Worm (Caenorhabditis elegans) whole organism, L2 larva: ENCODE results near the gene egrh-1.
A peak's percentile ranks its signal among the peaks of the same experiment; 100 is the strongest.

Source experiments
- C34F6.9 ChIP-seq: fragments of 150-350 bp; optimal IDR thresholded peaks from 2 replicates; lab custom pipeline; 2014; ENCODE audit warnings: missing biosample characterization, missing genetic modification characterization
- F13H6.1 ChIP-seq: sonication (generic microtip); optimal IDR thresholded peaks from 2 replicates; lab custom pipeline; 2016; ENCODE audit warnings: missing genetic modification characterization, missing compliant biosample characterization
- aly-2 ChIP-seq: fragments of 150-350 bp; optimal IDR thresholded peaks from 2 replicates; lab custom pipeline; 2014; ENCODE audit warnings: missing biosample characterization, missing genetic modification characterization
- blmp-1 ChIP-seq: sonication (generic microtip); optimal IDR thresholded peaks from 2 replicates; lab custom pipeline; 2017; ENCODE audit warnings: missing genetic modification characterization, mild to moderate bottlenecking, missing compliant biosample characterization, antibody characterized with exemption, moderate library complexity; ENCODE audit not compliant: insufficient read depth
- ceh-16 ChIP-seq: fragments of 150-350 bp; optimal IDR thresholded peaks from 2 replicates; lab custom pipeline; 2014; ENCODE audit warnings: missing biosample characterization, missing genetic modification characterization
- ceh-82 ChIP-seq: fragments of 150-350 bp; optimal IDR thresholded peaks from 2 replicates; lab custom pipeline; 2014; ENCODE audit warnings: missing biosample characterization, missing genetic modification characterization
- crh-2 ChIP-seq: sonication (generic microtip); optimal IDR thresholded peaks from 2 replicates; lab custom pipeline; 2017; ENCODE audit warnings: missing biosample characterization, missing genetic modification characterization
- dmd-4 ChIP-seq: sonication (generic microtip); optimal IDR thresholded peaks from 2 replicates; lab custom pipeline; 2017; ENCODE audit warnings: missing biosample characterization, missing genetic modification characterization
- egl-27 ChIP-seq: sonication (generic microtip); optimal IDR thresholded peaks from 3 replicates; lab custom pipeline; 2017; ENCODE audit warnings: missing biosample characterization, missing genetic modification reagents, missing genetic modification characterization
- elt-1 ChIP-seq: fragments of 150-350 bp; optimal IDR thresholded peaks from 2 replicates; lab custom pipeline; 2014; ENCODE audit warnings: missing biosample characterization, missing genetic modification characterization
- elt-3 ChIP-seq: sonication (generic microtip); optimal IDR thresholded peaks from 2 replicates; lab custom pipeline; 2017; ENCODE audit warnings: missing biosample characterization, missing genetic modification characterization
- fos-1 ChIP-seq: fragments of 150-350 bp; optimal IDR thresholded peaks from 2 replicates; lab custom pipeline; 2014; ENCODE audit warnings: missing biosample characterization, missing genetic modification characterization
- gmeb-1 ChIP-seq: fragments of 150-350 bp; optimal IDR thresholded peaks from 2 replicates; lab custom pipeline; 2014; ENCODE audit warnings: missing biosample characterization, missing genetic modification characterization
- lin-39 ChIP-seq: fragments of 150-350 bp; optimal IDR thresholded peaks from 2 replicates; lab custom pipeline; 2014; ENCODE audit warnings: missing biosample characterization, missing genetic modification reagents, missing genetic modification characterization
- lsy-2 ChIP-seq, 2 experiments: fragments of 150-350 bp in 1 of 2; sonication (generic microtip) in 1 of 2; optimal IDR thresholded peaks; 2 replicates each; lab custom pipeline; 2014 to 2017; ENCODE audit warnings: missing biosample characterization in 2 of 2, missing genetic modification characterization in 2 of 2
- mbf-1 ChIP-seq: sonication (generic microtip); optimal IDR thresholded peaks from 2 replicates; lab custom pipeline; 2017; ENCODE audit warnings: missing biosample characterization, missing genetic modification characterization
- mdl-1 ChIP-seq, 2 experiments: fragments of 150-350 bp in 1 of 2; sonication (generic microtip) in 1 of 2; optimal IDR thresholded peaks; 2 replicates each; lab custom pipeline; 2017; ENCODE audit warnings: missing biosample characterization in 2 of 2, missing genetic modification characterization in 2 of 2
- nhr-10 ChIP-seq: sonication (generic microtip); optimal IDR thresholded peaks from 2 replicates; lab custom pipeline; 2017; ENCODE audit warnings: missing biosample characterization, missing genetic modification characterization
- nhr-11 ChIP-seq: fragments of 150-350 bp; optimal IDR thresholded peaks from 2 replicates; lab custom pipeline; 2014; ENCODE audit warnings: missing biosample characterization, missing genetic modification characterization
- nhr-129 ChIP-seq: fragments of 150-350 bp; optimal IDR thresholded peaks from 2 replicates; lab custom pipeline; 2014; ENCODE audit warnings: missing biosample characterization, missing genetic modification characterization
- nhr-21 ChIP-seq: fragments of 150-350 bp; optimal IDR thresholded peaks from 2 replicates; lab custom pipeline; 2014; ENCODE audit warnings: missing biosample characterization, missing genetic modification characterization
- nhr-23 ChIP-seq: fragments of 150-350 bp; optimal IDR thresholded peaks from 2 replicates; lab custom pipeline; 2014; ENCODE audit warnings: missing biosample characterization, missing genetic modification reagents, missing genetic modification characterization
- nhr-237 ChIP-seq: fragments of 150-350 bp; optimal IDR thresholded peaks from 2 replicates; lab custom pipeline; 2014; ENCODE audit warnings: missing biosample characterization, missing genetic modification characterization
- nhr-25 ChIP-seq: fragments of 150-350 bp; sonication (generic microtip); optimal IDR thresholded peaks from 3 replicates; lab custom pipeline; 2014; ENCODE audit warnings: missing biosample characterization, missing genetic modification characterization
- nhr-6 ChIP-seq: fragments of 150-350 bp; optimal IDR thresholded peaks from 2 replicates; lab custom pipeline; 2014; ENCODE audit warnings: missing biosample characterization, missing genetic modification characterization
- nhr-77 ChIP-seq: fragments of 150-350 bp; optimal IDR thresholded peaks from 2 replicates; lab custom pipeline; 2014; ENCODE audit warnings: missing biosample characterization, missing genetic modification characterization
- peb-1 ChIP-seq: fragments of 150-350 bp; optimal IDR thresholded peaks from 2 replicates; lab custom pipeline; 2014; ENCODE audit warnings: missing biosample characterization, missing genetic modification characterization
- sem-4 ChIP-seq: fragments of 150-350 bp; optimal IDR thresholded peaks from 2 replicates; lab custom pipeline; 2014; ENCODE audit warnings: missing biosample characterization, missing genetic modification reagents, missing genetic modification characterization
- skn-1 ChIP-seq: sonication (generic microtip); optimal IDR thresholded peaks from 2 replicates; lab custom pipeline; 2017; ENCODE audit warnings: missing biosample characterization, missing genetic modification characterization
- sma-3 ChIP-seq: sonication (generic microtip); optimal IDR thresholded peaks from 2 replicates; lab custom pipeline; 2016; ENCODE audit warnings: missing genetic modification reagents, missing genetic modification characterization, missing compliant biosample characterization
- sma-9 ChIP-seq, 2 experiments: fragments of 150-350 bp in 1 of 2; sonication (generic microtip) in 1 of 2; optimal IDR thresholded peaks; 2 replicates each; lab custom pipeline; 2014 to 2016; ENCODE audit warnings: missing genetic modification characterization in 2 of 2, mild to moderate bottlenecking in 1 of 2, missing biosample characterization in 1 of 2, missing compliant biosample characterization in 1 of 2, missing genetic modification reagents in 1 of 2, moderate library complexity in 1 of 2
- snpc-4 ChIP-seq: fragments of 150-350 bp; optimal IDR thresholded peaks from 2 replicates; lab custom pipeline; 2014; ENCODE audit warnings: missing biosample characterization, missing genetic modification characterization
- unc-39 ChIP-seq: fragments of 150-350 bp; optimal IDR thresholded peaks from 2 replicates; lab custom pipeline; 2014; ENCODE audit warnings: missing biosample characterization, missing genetic modification characterization
- ztf-1 ChIP-seq: fragments of 200-800 bp; sonication (Bioruptor generic); conservative IDR thresholded peaks from 2 replicates; pipeline ENCODE4 v1.3.6; 2022; ENCODE audit warnings: missing genetic modification characterization, missing compliant biosample characterization
- ztf-11 ChIP-seq: sonication (generic microtip); optimal IDR thresholded peaks from 2 replicates; lab custom pipeline; 2017; ENCODE audit warnings: missing biosample characterization, missing genetic modification characterization
- ztf-4 ChIP-seq: fragments of 150-350 bp; optimal IDR thresholded peaks from 2 replicates; lab custom pipeline; 2014; ENCODE audit warnings: missing biosample characterization, missing genetic modification characterization

The egrh-1 gene

DNA sequence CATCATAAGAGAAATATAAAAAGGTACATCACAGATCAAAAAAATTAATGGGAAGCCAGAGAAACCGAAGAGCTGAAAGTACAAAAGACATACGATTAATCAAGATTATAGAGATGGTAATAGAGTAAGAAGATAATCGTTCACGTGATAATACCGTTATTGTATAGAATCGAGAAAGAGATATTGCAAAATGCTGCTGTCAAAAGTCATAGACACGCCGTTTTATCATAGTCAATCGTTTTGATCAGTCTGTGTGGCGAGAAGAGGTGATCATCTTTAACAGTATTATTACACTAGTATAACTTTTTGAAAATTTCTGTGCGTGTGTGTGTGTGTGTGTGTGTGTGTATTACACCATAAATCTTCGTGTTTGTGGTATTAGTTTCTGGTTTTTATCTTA, 48.6 kb downstream of the egrh-1 start:
- TF ChIP-seq egl-27: no peak
- no peak for TF ChIP-seq elt-1 (tag; lab: Kevin White, UChicago)
- no peak for TF ChIP-seq nhr-23 (tag; lab: Kevin White, UChicago)
- peak; percentile 71 for TF ChIP-seq sma-3 (GFP tag; lab: Kevin White, UChicago)
- no peak for TF ChIP-seq lsy-2 (tag; optimal IDR thresholded peaks at IDR 0.05; lab: Kevin White, UChicago)
- peak; percentile 86 for TF ChIP-seq sma-9 (GFP tag; optimal IDR thresholded peaks at IDR 0.05; lab: Kevin White, UChicago)
- no peak for TF ChIP-seq sma-9 (tag; optimal IDR thresholded peaks at IDR 0.05; lab: Kevin White, UChicago)
- TF ChIP-seq nhr-10 (tag; lab: Kevin White, UChicago): no peak
- TF ChIP-seq dmd-4 (tag; lab: Kevin White, UChicago): no peak
- no peak for TF ChIP-seq nhr-11
- peak in 1 of 2 experiments; percentile 26 for TF ChIP-seq mdl-1 (tag; optimal IDR thresholded peaks at IDR 0.05; lab: Kevin White, UChicago)
- TF ChIP-seq ceh-16: no peak
- no peak for TF ChIP-seq mbf-1 (tag; lab: Kevin White, UChicago)
- TF ChIP-seq nhr-6 (tag; lab: Kevin White, UChicago): no peak
- peak; percentile 8 for TF ChIP-seq gmeb-1 (tag; lab: Kevin White, UChicago)
- peak; percentile 76 for TF ChIP-seq blmp-1 (tag; lab: Kevin White, UChicago)
- no peak for TF ChIP-seq lin-39
- peak; percentile 67 for TF ChIP-seq nhr-25 (tag; lab: Kevin White, UChicago)
- TF ChIP-seq nhr-77 (tag; lab: Kevin White, UChicago): no peak
- no peak for TF ChIP-seq aly-2 (tag; lab: Kevin White, UChicago)
- TF ChIP-seq peb-1: no peak
- no peak for TF ChIP-seq ztf-4 (tag; lab: Kevin White, UChicago)
- TF ChIP-seq F13H6.1 (tag; lab: Kevin White, UChicago): no peak
- no peak for TF ChIP-seq elt-3 (tag; lab: Kevin White, UChicago)
- TF ChIP-seq nhr-21: peak; percentile 61
- TF ChIP-seq crh-2 (tag; lab: Kevin White, UChicago): peak; percentile 39
- no peak for TF ChIP-seq ztf-11 (tag; lab: Kevin White, UChicago)

ce11 chrX:14894845-14895244, 49.1 kb downstream of the egrh-1 start, which contains the start of gene nac-1:
Gene nac-1, plus strand, starts transcription at chrX:14895145.
- no peak for TF ChIP-seq nhr-129 (tag; lab: Kevin White, UChicago)
- TF ChIP-seq dmd-4 (tag; lab: Kevin White, UChicago): no peak
- no peak for TF ChIP-seq ztf-1
- TF ChIP-seq C34F6.9 (tag; lab: Kevin White, UChicago): no peak
- TF ChIP-seq nhr-237 (tag; lab: Kevin White, UChicago): no peak
- no peak for TF ChIP-seq lsy-2 (tag; optimal IDR thresholded peaks at IDR 0.05; lab: Kevin White, UChicago)
- TF ChIP-seq ztf-4 (tag; lab: Kevin White, UChicago): no peak
- TF ChIP-seq egl-27: no peak
- TF ChIP-seq nhr-77 (tag; lab: Kevin White, UChicago): no peak
- TF ChIP-seq ceh-82 (tag; lab: Kevin White, UChicago): no peak
- no peak for TF ChIP-seq nhr-25 (tag; lab: Kevin White, UChicago)
- TF ChIP-seq fos-1 (tag; lab: Kevin White, UChicago): no peak
- TF ChIP-seq blmp-1 (tag; lab: Kevin White, UChicago): no peak

ce11 chrX:14897192-14897591, 51.5 kb downstream of the egrh-1 start:
- TF ChIP-seq ztf-4 (tag; lab: Kevin White, UChicago) (no peak), snpc-4 (tag; lab: Kevin White, UChicago) (no peak), skn-1 (tag; lab: Kevin White, UChicago) (no peak), mbf-1 (tag; lab: Kevin White, UChicago) (no peak), fos-1 (tag; lab: Kevin White, UChicago) (no peak), nhr-77 (tag; lab: Kevin White, UChicago) (no peak), ztf-1 (no peak), gmeb-1 (tag; lab: Kevin White, UChicago) (no peak), unc-39 (tag; lab: Kevin White, UChicago) (no peak), nhr-6 (tag; lab: Kevin White, UChicago) (no peak)

DNA sequence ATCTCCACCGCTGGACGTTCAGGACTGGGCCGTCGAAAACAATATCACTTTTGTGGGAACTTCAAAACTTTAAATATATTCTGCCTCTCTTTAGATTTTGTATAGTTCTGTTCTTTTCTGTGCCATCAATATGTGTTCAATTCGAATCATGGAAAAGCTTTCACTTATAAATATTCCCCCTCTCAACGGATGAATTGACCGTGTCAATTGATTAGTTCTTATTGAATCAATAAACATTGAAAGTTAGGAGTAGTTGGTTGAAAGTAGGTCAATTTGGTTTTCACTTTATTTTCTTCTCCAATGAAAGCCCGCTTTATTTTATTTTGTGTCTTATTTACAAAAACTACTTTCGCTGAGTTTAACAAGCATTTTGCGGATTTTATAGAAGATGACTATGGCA, 52.5 kb downstream of the egrh-1 start, which contains the start of gene lips-8:
lips-8 (plus strand) TSS at position 301 of the 400 bp plus-strand sequence.
- TF ChIP-seq C34F6.9 (tag; lab: Kevin White, UChicago): no peak
- no peak for TF ChIP-seq F13H6.1 (tag; lab: Kevin White, UChicago)
- no peak for TF ChIP-seq peb-1
- no peak for TF ChIP-seq nhr-25 (tag; lab: Kevin White, UChicago)
- TF ChIP-seq lin-39: no peak
- TF ChIP-seq sem-4 (tag; lab: Kevin White, UChicago): no peak
- no peak for TF ChIP-seq sma-9 (GFP tag; optimal IDR thresholded peaks at IDR 0.05; lab: Kevin White, UChicago)
- no peak for TF ChIP-seq sma-9 (tag; optimal IDR thresholded peaks at IDR 0.05; lab: Kevin White, UChicago)
